Fruit fly (Drosophila melanogaster) whole organism, pupa: ENCODE measurements around the gene CG3626.
A peak's percentile ranks its signal among the peaks of the same experiment; 100 is the strongest.

Experiments
- CG10348 ChIP-seq: fragments of 200-800 bp; sonication (Bioruptor generic); IDR thresholded peaks from 2 replicates; pipeline ENCODE4 v1.3.6; 2022; ENCODE audit warnings: missing biosample characterization, missing genetic modification characterization
- CG12605 ChIP-seq: fragments of 200-800 bp; sonication (Bioruptor generic); IDR thresholded peaks from 2 replicates; pipeline ENCODE4 v1.3.6; 2022; ENCODE audit warnings: missing biosample characterization, missing genetic modification characterization
- CG13204 ChIP-seq: fragments of 200-800 bp; sonication (Bioruptor generic); optimal IDR thresholded peaks from 2 replicates; lab custom pipeline; 2018; ENCODE audit warnings: missing biosample characterization, mild to moderate bottlenecking, missing genetic modification characterization, moderate library complexity
- CG14655 ChIP-seq: fragments of 200-800 bp; sonication (Bioruptor generic); optimal IDR thresholded peaks from 3 replicates; lab custom pipeline; 2017; ENCODE audit warnings: mild to moderate bottlenecking, missing biosample characterization, missing genetic modification reagents, missing genetic modification characterization
- CG15710 ChIP-seq: fragments of 200-800 bp; sonication (Bioruptor generic); optimal IDR thresholded peaks from 2 replicates; lab custom pipeline; 2018; ENCODE audit warnings: missing biosample characterization, mild to moderate bottlenecking, missing genetic modification characterization, moderate library complexity
- CG17806 ChIP-seq: fragments of 200-800 bp; sonication (Bioruptor generic); optimal IDR thresholded peaks from 2 replicates; lab custom pipeline; 2018; ENCODE audit warnings: missing biosample characterization, mild to moderate bottlenecking, missing genetic modification characterization, moderate library complexity
- CG32121 ChIP-seq: fragments of 200-800 bp; sonication (Bioruptor generic); IDR thresholded peaks from 2 replicates; pipeline ENCODE4 v1.3.6; 2022; ENCODE audit warnings: missing biosample characterization, missing genetic modification characterization
- CG34367 ChIP-seq: fragments of 200-800 bp; sonication (Bioruptor generic); optimal IDR thresholded peaks from 2 replicates; lab custom pipeline; 2018; ENCODE audit warnings: missing biosample characterization, mild to moderate bottlenecking, missing genetic modification characterization
- CG4496 ChIP-seq: fragments of 200-800 bp; sonication (Bioruptor generic); IDR thresholded peaks from 3 replicates; pipeline ENCODE4 v1.3.6; 2022; ENCODE audit warnings: missing biosample characterization, missing genetic modification characterization
- CG8159 ChIP-seq: fragments of 200-800 bp; sonication (Bioruptor generic); optimal IDR thresholded peaks from 3 replicates; lab custom pipeline; 2018; ENCODE audit warnings: missing biosample characterization, mild to moderate bottlenecking, missing genetic modification characterization, moderate library complexity
- CG8301 ChIP-seq: fragments of 200-800 bp; sonication (Bioruptor generic); optimal IDR thresholded peaks from 2 replicates; lab custom pipeline; 2018; ENCODE audit warnings: missing biosample characterization, mild to moderate bottlenecking, missing genetic modification characterization
- CG9948 ChIP-seq: fragments of 200-800 bp; sonication (Bioruptor generic); optimal IDR thresholded peaks from 2 replicates; lab custom pipeline; 2018; ENCODE audit warnings: missing biosample characterization, mild to moderate bottlenecking, missing genetic modification characterization, moderate library complexity
- D1 ChIP-seq: fragments of 200-800 bp; sonication (Bioruptor generic); optimal IDR thresholded peaks from 2 replicates; lab custom pipeline; 2018; ENCODE audit warnings: missing biosample characterization, mild to moderate bottlenecking, missing genetic modification characterization, moderate library complexity
- EcR ChIP-seq: fragments of 200-800 bp; sonication (Bioruptor generic); optimal IDR thresholded peaks from 3 replicates; lab custom pipeline; 2019; ENCODE audit warnings: missing biosample characterization, missing genetic modification characterization, mild to moderate bottlenecking, moderate library complexity, missing genetic modification reagents
- Ets98B ChIP-seq: fragments of 200-800 bp; sonication (Bioruptor generic); IDR thresholded peaks from 2 replicates; pipeline ENCODE4 v1.3.6; 2022; ENCODE audit warnings: missing biosample characterization, missing genetic modification characterization
- Pif1A ChIP-seq: fragments of 200-800 bp; sonication (Bioruptor generic); optimal IDR thresholded peaks from 3 replicates; lab custom pipeline; 2016; ENCODE audit warnings: missing biosample characterization, missing genetic modification characterization
- Pif1B ChIP-seq: fragments of 200-800 bp; sonication (Bioruptor generic); optimal IDR thresholded peaks from 3 replicates; lab custom pipeline; 2016; ENCODE audit warnings: missing biosample characterization, missing genetic modification characterization
- Snoo ChIP-seq: fragments of 200-800 bp; sonication (Bioruptor generic); optimal IDR thresholded peaks from 3 replicates; lab custom pipeline; 2017; ENCODE audit warnings: missing biosample characterization, mild to moderate bottlenecking, missing genetic modification characterization, inconsistent platforms
- fd96Ca ChIP-seq: fragments of 200-800 bp; sonication (Bioruptor generic); IDR thresholded peaks from 3 replicates; pipeline ENCODE4 v1.3.6; 2022; ENCODE audit warnings: missing biosample characterization, missing genetic modification characterization
- gl ChIP-seq: fragments of 200-800 bp; sonication (Bioruptor generic); optimal IDR thresholded peaks from 2 replicates; lab custom pipeline; 2018; ENCODE audit warnings: missing biosample characterization, mild to moderate bottlenecking, missing genetic modification characterization
- rn ChIP-seq: fragments of 200-800 bp; sonication (Bioruptor generic); IDR thresholded peaks from 2 replicates; pipeline ENCODE4 v1.3.6; 2022; ENCODE audit warnings: missing biosample characterization, missing genetic modification characterization

Gene CG3626

dm6 chrX:4323911-4324368 is 42.3 kb upstream of the CG3626 start:
- peak; percentile 54 for TF ChIP-seq CG17806
- peak; percentile 50 for TF ChIP-seq CG15710 (tag; lab: Kevin White, UChicago)
- TF ChIP-seq EcR (GFP tag; lab: Kevin White, UChicago) = no peak
- no peak for TF ChIP-seq CG10348 (GFP tag; lab: Robert Waterston, UW)
- peak; percentile 70; the same call in 2 of the 3 replicates for TF ChIP-seq fd96Ca
- no peak for TF ChIP-seq gl (tag; lab: Kevin White, UChicago)
- 0 out of 2 replicates have a peak, but pooled peaks have one; percentile 45 for TF ChIP-seq CG12605
- peak; percentile 28 for TF ChIP-seq D1
- no peak for TF ChIP-seq CG34367 (tag; lab: Kevin White, UChicago)
- TF ChIP-seq CG14655 = peak; percentile 73
- peak; percentile 63 for TF ChIP-seq Pif1B (GFP tag; lab: Kevin White, UChicago)
- peak; percentile 43 for TF ChIP-seq Pif1A (GFP tag; lab: Kevin White, UChicago)
- peak; percentile 76 for TF ChIP-seq CG32121 (GFP tag; lab: Robert Waterston, UW)
- TF ChIP-seq Ets98B (GFP tag; lab: Robert Waterston, UW) = peak; percentile 77
- peak; percentile 44 for TF ChIP-seq CG13204 (GFP tag; lab: Kevin White, UChicago)
- peak; percentile 73 for TF ChIP-seq CG4496 (GFP tag; lab: Robert Waterston, UW)
- TF ChIP-seq rn = 0 out of 2 replicates have a peak, but pooled peaks have one; percentile 23
- peak; percentile 72 for TF ChIP-seq CG8159
- peak; percentile 73 for TF ChIP-seq CG9948
- TF ChIP-seq Snoo (tag; lab: Kevin White, UChicago) = peak; percentile 69
- peak; percentile 68 for TF ChIP-seq CG8301

DNA sequence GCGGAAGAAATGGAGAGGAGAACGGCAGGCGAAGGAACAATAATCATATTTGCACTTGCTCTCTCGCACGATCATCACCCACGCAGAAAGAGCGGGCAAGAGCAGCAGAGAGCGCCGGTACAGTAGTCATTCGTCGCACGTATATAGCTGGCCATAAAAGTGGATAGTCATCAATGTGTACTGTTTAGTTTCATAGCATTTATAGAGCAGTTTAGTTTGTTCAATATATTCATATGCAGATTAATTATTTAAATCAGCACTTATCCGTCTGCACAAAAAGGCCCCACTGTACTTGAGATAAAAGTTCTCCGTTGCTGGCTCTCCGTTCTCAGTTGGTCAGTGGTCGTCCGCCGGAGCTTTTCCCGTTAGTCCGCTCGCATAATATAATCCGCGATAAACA is 41.4 kb upstream of the CG3626 start:
- peak; percentile 98 for TF ChIP-seq Pif1A (GFP tag; lab: Kevin White, UChicago)
- TF ChIP-seq CG8301 = peak; percentile 98
- TF ChIP-seq CG17806 = peak; percentile 96
- TF ChIP-seq CG13204 (GFP tag; lab: Kevin White, UChicago) = peak; percentile 94
- TF ChIP-seq Ets98B (GFP tag; lab: Robert Waterston, UW) = peak; percentile 99
- peak; percentile 97 for TF ChIP-seq CG34367 (tag; lab: Kevin White, UChicago)
- TF ChIP-seq fd96Ca = peak; percentile 99
- peak; percentile 98 for TF ChIP-seq CG10348 (GFP tag; lab: Robert Waterston, UW)
- TF ChIP-seq gl (tag; lab: Kevin White, UChicago) = peak; percentile 94
- peak; percentile 97 for TF ChIP-seq CG8159
- TF ChIP-seq CG32121 (GFP tag; lab: Robert Waterston, UW) = peak; percentile 99
- TF ChIP-seq CG15710 (tag; lab: Kevin White, UChicago) = peak; percentile 98
- peak; percentile 95 for TF ChIP-seq CG9948
- TF ChIP-seq D1 = peak; percentile 43
- peak; percentile 99 for TF ChIP-seq Snoo (tag; lab: Kevin White, UChicago)
- TF ChIP-seq Pif1B (GFP tag; lab: Kevin White, UChicago) = peak; percentile 96
- peak; percentile 18 for TF ChIP-seq EcR (GFP tag; lab: Kevin White, UChicago)
- TF ChIP-seq CG14655 = peak; percentile 97
- TF ChIP-seq CG12605 = peak; percentile 99
- TF ChIP-seq rn = peak; percentile 98
- peak; percentile 100 for TF ChIP-seq CG4496 (GFP tag; lab: Robert Waterston, UW)

- TF ChIP-seq CG10348 (GFP tag; lab: Robert Waterston, UW) (no peak), CG15710 (tag; lab: Kevin White, UChicago) (no peak), CG4496 (GFP tag; lab: Robert Waterston, UW) (peak; percentile 11; the same call in 1 of the 3 replicates), CG9948 (no peak), CG8159 (peak; percentile 20), EcR (GFP tag; lab: Kevin White, UChicago) (no peak), CG17806 (no peak), Pif1A (GFP tag; lab: Kevin White, UChicago) (no peak), rn (no peak), fd96Ca (no peak; the same call in 2 of the 3 replicates), CG34367 (tag; lab: Kevin White, UChicago) (peak; percentile 12), D1 (no peak), CG14655 (no peak), CG12605 (peak; percentile 29; the same call in 1 of the 2 replicates), Snoo (tag; lab: Kevin White, UChicago) (no peak), CG8301 (no peak), CG32121 (GFP tag; lab: Robert Waterston, UW) (no peak), gl (tag; lab: Kevin White, UChicago) (no peak), Pif1B (GFP tag; lab: Kevin White, UChicago) (no peak), CG13204 (GFP tag; lab: Kevin White, UChicago) (no peak), Ets98B (GFP tag; lab: Robert Waterston, UW) (peak; percentile 8; the same call in 1 of the 2 replicates)
Observed at dm6 chrX:4325346-4325745, 40.9 kb upstream of the CG3626 start.

DNA sequence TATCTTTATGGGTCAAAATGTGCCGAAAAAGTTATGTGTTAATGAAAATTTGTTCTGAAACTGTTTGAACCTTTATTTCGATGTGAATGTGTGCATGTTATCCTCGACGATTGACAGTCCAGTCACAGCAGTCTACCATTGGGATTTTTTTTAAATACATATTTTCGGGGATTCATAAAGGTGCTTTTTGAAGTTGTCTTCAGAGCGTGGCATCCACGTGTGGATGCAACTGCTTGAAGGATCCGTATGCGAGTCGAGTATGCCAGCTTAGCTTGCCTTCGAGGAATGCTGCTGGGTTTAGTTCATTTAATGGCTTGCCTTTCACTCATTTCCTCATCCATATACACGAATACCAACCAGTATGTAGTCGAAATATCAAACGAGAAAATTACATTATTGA is 36.9 kb upstream of the CG3626 start, which contains the start of gene CG12693:
Gene CG12693, minus strand, starts transcription at position 101 of the 400 bp plus-strand sequence.
- TF ChIP-seq Pif1A (GFP tag; lab: Kevin White, UChicago) = no peak
- TF ChIP-seq CG10348 (GFP tag; lab: Robert Waterston, UW) = no peak
- no peak for TF ChIP-seq CG9948
- TF ChIP-seq CG34367 (tag; lab: Kevin White, UChicago) = no peak
- no peak for TF ChIP-seq EcR (GFP tag; lab: Kevin White, UChicago)
- TF ChIP-seq CG13204 (GFP tag; lab: Kevin White, UChicago) = no peak
- TF ChIP-seq CG32121 (GFP tag; lab: Robert Waterston, UW) = no peak
- TF ChIP-seq CG4496 (GFP tag; lab: Robert Waterston, UW) = no peak
- TF ChIP-seq fd96Ca = no peak
- no peak for TF ChIP-seq CG15710 (tag; lab: Kevin White, UChicago)
- no peak for TF ChIP-seq CG12605
- no peak for TF ChIP-seq Pif1B (GFP tag; lab: Kevin White, UChicago)
- TF ChIP-seq CG17806 = no peak
- TF ChIP-seq CG8301 = no peak
- TF ChIP-seq D1 = no peak
- no peak for TF ChIP-seq gl (tag; lab: Kevin White, UChicago)
- no peak for TF ChIP-seq CG8159
- no peak for TF ChIP-seq Snoo (tag; lab: Kevin White, UChicago)
- TF ChIP-seq, all 21 proteins: peak for 0

dm6 chrX:4329809-4330208 is 36.4 kb upstream of the CG3626 start:
- TF ChIP-seq CG32121 (GFP tag; lab: Robert Waterston, UW) (peak; percentile 20; the same call in 1 of the 2 replicates), CG10348 (GFP tag; lab: Robert Waterston, UW) (no peak), EcR (GFP tag; lab: Kevin White, UChicago) (no peak), Ets98B (GFP tag; lab: Robert Waterston, UW) (0 out of 2 replicates have a peak, but pooled peaks have one; percentile 11), CG15710 (tag; lab: Kevin White, UChicago) (no peak), CG8301 (no peak), CG17806 (no peak), Pif1A (GFP tag; lab: Kevin White, UChicago) (no peak), gl (tag; lab: Kevin White, UChicago) (no peak), Pif1B (GFP tag; lab: Kevin White, UChicago) (no peak), D1 (no peak), fd96Ca (peak; percentile 33; the same call in 1 of the 3 replicates), CG9948 (no peak), CG8159 (no peak), CG12605 (no peak), CG14655 (peak; percentile 18), Snoo (tag; lab: Kevin White, UChicago) (no peak), CG4496 (GFP tag; lab: Robert Waterston, UW) (0 out of 3 replicates have a peak, but pooled peaks have one; percentile 39)
